Worm (Caenorhabditis elegans): ENCODE measurements around the gene ndua-5.

Gene ndua-5

DNA sequence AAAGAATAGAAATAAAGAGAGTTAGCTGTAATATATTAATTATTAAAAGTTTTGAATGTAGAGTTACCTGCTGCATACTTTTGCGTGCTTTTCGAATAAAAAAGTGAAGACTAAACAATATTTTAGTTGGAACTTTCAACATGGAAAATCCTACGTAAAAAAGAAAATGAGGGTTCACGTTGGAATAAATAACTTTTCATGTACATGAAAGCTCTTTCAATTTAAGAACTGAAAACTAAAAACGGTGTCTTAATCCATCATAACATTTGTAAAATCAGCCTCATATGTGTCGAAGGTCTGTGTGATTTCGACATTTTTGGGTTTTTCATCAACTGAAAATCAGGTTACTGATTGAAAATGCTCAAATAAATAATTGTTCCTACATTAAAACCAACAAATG, 18.4 kb downstream of the ndua-5 start, which contains the start of gene ttr-9:
ttr-9 (minus strand) TSS at position 101 of the 400 bp plus-strand sequence.
- TF ChIP-seq F10B5.3 (tag; optimal IDR thresholded peaks at IDR 0.05) (no peak), jun-1 (tag; optimal IDR thresholded peaks at IDR 0.05) (no peak), fkh-10 (GFP tag; optimal IDR thresholded peaks at IDR 0.05) (no peak), spr-3 (GFP tag; optimal IDR thresholded peaks at IDR 0.05) (no peak), zip-2 (tag; optimal IDR thresholded peaks at IDR 0.05) (no peak), nhr-41 (GFP tag; IDR thresholded peaks at IDR 0.05) (no peak), nhr-11 (tag; optimal IDR thresholded peaks at IDR 0.05) (no peak), nhr-25 (tag; optimal IDR thresholded peaks at IDR 0.05; ENCODE audit: borderline replicate concordance, insufficient read depth) (no peak), fos-1 (tag; optimal IDR thresholded peaks at IDR 0.05) (no peak), F49E8.2 (tag; optimal IDR thresholded peaks at IDR 0.05; ENCODE audit: borderline replicate concordance) (no peak), php-3 (GFP tag; IDR thresholded peaks at IDR 0.05) (no peak), nhr-111 (GFP tag; optimal IDR thresholded peaks at IDR 0.05) (no peak)

- TF ChIP-seq aha-1 (tag) (peak; percentile 87), tra-1 (GFP tag; IDR thresholded peaks at IDR 0.05) (no peak), ztf-7 (tag; optimal IDR thresholded peaks at IDR 0.05) (peak; percentile 57), nhr-28 (tag; optimal IDR thresholded peaks at IDR 0.05) (no peak)
Measured at ce11 chrIV:9500100-9500499, 24.6 kb downstream of the ndua-5 start, which contains the start of gene ugt-21. ugt-21 (plus strand) TSS chrIV:9500311.

- TF ChIP-seq tra-1 (GFP tag; IDR thresholded peaks at IDR 0.05): no peak
- TF ChIP-seq nhr-28 (tag; optimal IDR thresholded peaks at IDR 0.05): peak; percentile 94
Measured at ce11 chrIV:9499636-9500035, 25.1 kb downstream of the ndua-5 start.

- TF ChIP-seq Y5F2A.4 (GFP tag; optimal IDR thresholded peaks at IDR 0.05) (no peak), nhr-25 (tag; optimal IDR thresholded peaks at IDR 0.05; ENCODE audit: borderline replicate concordance, insufficient read depth) (no peak), ceh-62 (tag; optimal IDR thresholded peaks at IDR 0.05) (no peak), gei-8 (GFP tag; optimal IDR thresholded peaks at IDR 0.05) (no peak), egl-43 (GFP tag; IDR thresholded peaks at IDR 0.05) (no peak), T26A8.4 (GFP tag; IDR thresholded peaks at IDR 0.05) (no peak), ctbp-1 (GFP tag; IDR thresholded peaks at IDR 0.05) (no peak), nhr-10 (tag; optimal IDR thresholded peaks at IDR 0.05) (no peak), ama-1 (optimal IDR thresholded peaks at IDR 0.05) (no peak), aly-2 (tag; optimal IDR thresholded peaks at IDR 0.05) (no peak)
Measured at ce11 chrIV:9498088-9498487, 26.6 kb downstream of the ndua-5 start, which contains the start of gene sru-4. sru-4 (plus strand) TSS chrIV:9498388.

DNA sequence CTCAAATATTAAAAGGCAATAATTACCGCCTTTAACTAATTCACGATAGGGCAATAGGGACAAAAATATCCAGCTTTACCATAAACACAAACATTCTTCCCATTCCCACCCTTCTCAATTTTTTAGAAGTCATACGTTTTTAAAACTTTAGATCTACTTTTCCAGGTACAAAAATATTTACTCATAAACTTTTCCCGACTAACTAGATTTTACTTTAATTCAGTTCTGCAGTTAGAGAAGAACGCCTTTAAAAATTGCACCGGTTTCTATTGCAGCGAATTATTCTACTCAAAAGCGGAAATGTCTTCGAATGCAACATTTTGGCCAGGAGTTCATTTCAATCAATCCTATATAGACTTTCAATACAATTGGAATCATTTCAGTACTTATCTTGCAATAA, 28.4 kb downstream of the ndua-5 start, which contains the start of gene sru-3:
sru-3 (plus strand) TSS at position 301 of the 400 bp plus-strand sequence.
- TF ChIP-seq rbr-2 (tag; optimal IDR thresholded peaks at IDR 0.05) (no peak), ztf-7 (tag; optimal IDR thresholded peaks at IDR 0.05) (no peak), F44E2.7 (GFP tag; IDR thresholded peaks at IDR 0.05) (no peak), ceh-32 (tag; optimal IDR thresholded peaks at IDR 0.05; ENCODE audit: poor library complexity) (no peak), skn-1 (tag; optimal IDR thresholded peaks at IDR 0.05) (no peak), Y5F2A.4 (GFP tag; optimal IDR thresholded peaks at IDR 0.05) (no peak), egl-27 (tag; optimal IDR thresholded peaks at IDR 0.05) (no peak), snpc-4 (tag; optimal IDR thresholded peaks at IDR 0.05) (no peak), ceh-82 (tag; optimal IDR thresholded peaks at IDR 0.05) (no peak), unc-130 (GFP tag; optimal IDR thresholded peaks at IDR 0.05) (no peak), pqm-1 (tag; optimal IDR thresholded peaks at IDR 0.05) (no peak), nhr-6 (tag; optimal IDR thresholded peaks at IDR 0.05) (no peak), zag-1 (tag; optimal IDR thresholded peaks at IDR 0.05) (no peak), zip-2 (tag; optimal IDR thresholded peaks at IDR 0.05) (no peak), lin-13 (GFP tag; optimal IDR thresholded peaks at IDR 0.05) (no peak)

Measured in whole organism, L4 larva.